Worm (Caenorhabditis elegans) whole organism, L1 larva: ENCODE measurements around the gene F49C12.3.

Experiments
- ceh-82 ChIP-seq, 3 experiments: fragments of 150-350 bp in 1 of 3; sonication (generic microtip) in 2 of 3; optimal IDR thresholded peaks; 2 replicates each; lab custom pipeline; 2014 to 2017; ENCODE audit warnings: missing biosample characterization in 3 of 3, missing genetic modification characterization in 3 of 3
- ceh-90 ChIP-seq: sonication (generic microtip); optimal IDR thresholded peaks from 2 replicates; lab custom pipeline; 2016; ENCODE audit warnings: missing genetic modification characterization, missing compliant biosample characterization
- hlh-17 ChIP-seq: fragments of 200-800 bp; sonication (Bioruptor generic); optimal IDR thresholded peaks from 2 replicates; lab custom pipeline; 2018; ENCODE audit warnings: missing genetic modification characterization, mild to moderate bottlenecking, missing compliant biosample characterization, moderate library complexity, borderline replicate concordance
- nhr-12 ChIP-seq: sonication (generic microtip); optimal IDR thresholded peaks from 2 replicates; lab custom pipeline; 2017; ENCODE audit warnings: missing biosample characterization, missing genetic modification characterization
- nhr-76 ChIP-seq: sonication (generic microtip); optimal IDR thresholded peaks from 2 replicates; lab custom pipeline; 2017; ENCODE audit warnings: missing biosample characterization, missing genetic modification characterization
- tlp-1 ChIP-seq: fragments of 150-350 bp; optimal IDR thresholded peaks from 2 replicates; lab custom pipeline; 2014; ENCODE audit warnings: missing biosample characterization, missing genetic modification characterization
- unc-98 ChIP-seq: fragments of 200-800 bp; sonication (Bioruptor generic); IDR thresholded peaks from 2 replicates; pipeline ENCODE4 v1.3.6; 2022; ENCODE audit warnings: missing genetic modification characterization, missing compliant biosample characterization
- zag-1 ChIP-seq: fragments of 150-350 bp; optimal IDR thresholded peaks from 2 replicates; lab custom pipeline; 2014; ENCODE audit warnings: missing biosample characterization, missing genetic modification characterization

DNA sequence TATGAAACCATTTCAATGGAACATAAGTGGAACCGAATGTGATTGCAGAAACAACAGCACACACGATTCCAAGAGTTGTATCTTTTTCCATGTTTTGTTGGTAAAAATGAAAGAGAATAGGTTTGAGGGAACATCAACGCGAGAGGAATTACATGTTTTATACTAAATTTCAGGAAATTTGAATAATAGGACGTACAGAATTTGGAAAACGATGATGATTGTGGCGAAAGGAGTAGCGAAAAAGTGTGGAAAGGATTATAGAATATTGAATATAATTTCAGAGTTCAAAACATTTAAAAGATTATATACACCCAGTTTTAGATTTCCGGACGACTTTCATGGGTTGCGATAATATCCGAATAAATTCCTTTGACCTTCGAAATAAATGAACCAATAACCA lies 8.7 kb downstream of the F49C12.3 start, which contains the start of gene F49C12.6:
- TF ChIP-seq tlp-1 (tag; lab: Kevin White, UChicago) (no peak), zag-1 (tag; lab: Kevin White, UChicago) (no peak), nhr-12 (no peak), ceh-90 (tag; lab: Kevin White, UChicago) (no peak), ceh-82 (tag; optimal IDR thresholded peaks at IDR 0.05; lab: Kevin White, UChicago) (no peak), nhr-76 (tag; lab: Kevin White, UChicago) (no peak), unc-98 (no peak), hlh-17 (GFP tag; lab: Kevin White, UChicago) (no peak)
